Worm (Caenorhabditis elegans) whole organism, mixed stage, embryonic: ENCODE results near the gene cyn-12.

Experiments used
- M03D4.4 ChIP-seq: sonication (generic microtip); optimal IDR thresholded peaks from 2 replicates; lab custom pipeline; 2017; ENCODE audit warnings: mild to moderate bottlenecking, missing genetic modification characterization, missing compliant biosample characterization
- bed-3 ChIP-seq: fragments of 200-800 bp; sonication (Bioruptor generic); optimal IDR thresholded peaks from 3 replicates; lab custom pipeline; 2018; ENCODE audit warnings: mild to moderate bottlenecking, missing genetic modification characterization, moderate library complexity, missing compliant biosample characterization
- blmp-1 ChIP-seq: fragments of 150-350 bp; optimal IDR thresholded peaks from 2 replicates; lab custom pipeline; 2014; ENCODE audit warnings: missing biosample characterization, missing genetic modification characterization
- ceh-39 ChIP-seq: fragments of 150-350 bp; optimal IDR thresholded peaks from 2 replicates; lab custom pipeline; 2014; ENCODE audit warnings: missing biosample characterization, missing genetic modification characterization
- ceh-43 ChIP-seq: fragments of 200-800 bp; sonication (Bioruptor generic); optimal IDR thresholded peaks from 2 replicates; lab custom pipeline; 2018; ENCODE audit warnings: mild to moderate bottlenecking, missing genetic modification characterization, moderate library complexity, missing compliant biosample characterization
- ces-1 ChIP-seq: fragments of 150-350 bp; optimal IDR thresholded peaks from 2 replicates; lab custom pipeline; 2014; ENCODE audit warnings: missing biosample characterization, missing genetic modification reagents, missing genetic modification characterization
- cnd-1 ChIP-seq: fragments of 200-800 bp; sonication (Bioruptor generic); optimal IDR thresholded peaks from 2 replicates; lab custom pipeline; 2018; ENCODE audit warnings: mild to moderate bottlenecking, missing genetic modification characterization, missing compliant biosample characterization
- elt-1 ChIP-seq: sonication (generic microtip); optimal IDR thresholded peaks from 2 replicates; lab custom pipeline; 2017; ENCODE audit warnings: missing genetic modification characterization, mild to moderate bottlenecking, missing compliant biosample characterization, antibody characterized with exemption, moderate library complexity, borderline replicate concordance; ENCODE audit not compliant: insufficient read depth
- elt-3 ChIP-seq: fragments of 150-350 bp; optimal IDR thresholded peaks from 2 replicates; lab custom pipeline; 2014; ENCODE audit warnings: missing biosample characterization, missing genetic modification characterization
- flh-1 ChIP-seq: fragments of 200-800 bp; sonication (Bioruptor generic); optimal IDR thresholded peaks from 2 replicates; lab custom pipeline; 2018; ENCODE audit warnings: mild to moderate bottlenecking, missing genetic modification characterization, moderate library complexity, missing compliant biosample characterization
- ham-2 ChIP-seq: fragments of 200-800 bp; sonication (Bioruptor generic); optimal IDR thresholded peaks from 2 replicates; lab custom pipeline; 2018; ENCODE audit warnings: mild to moderate bottlenecking, missing genetic modification characterization, missing compliant biosample characterization
- hlh-1 ChIP-seq: fragments of 150-350 bp; optimal IDR thresholded peaks from 2 replicates; lab custom pipeline; 2014; ENCODE audit warnings: missing biosample characterization, missing genetic modification reagents, missing genetic modification characterization
- lin-13 ChIP-seq: fragments of 150-350 bp; optimal IDR thresholded peaks from 2 replicates; lab custom pipeline; 2014; ENCODE audit warnings: missing biosample characterization, missing genetic modification characterization
- lsy-2 ChIP-seq: fragments of 150-350 bp; optimal IDR thresholded peaks from 2 replicates; lab custom pipeline; 2014; ENCODE audit warnings: missing biosample characterization, missing genetic modification characterization
- mab-5 ChIP-seq: fragments of 150-350 bp; optimal IDR thresholded peaks from 2 replicates; lab custom pipeline; 2014; ENCODE audit warnings: missing biosample characterization, missing genetic modification characterization
- mep-1 ChIP-seq: fragments of 150-350 bp; optimal IDR thresholded peaks from 2 replicates; lab custom pipeline; 2017; ENCODE audit warnings: missing biosample characterization, missing genetic modification reagents, missing genetic modification characterization, inconsistent platforms
- mls-2 ChIP-seq: sonication (generic microtip); optimal IDR thresholded peaks from 2 replicates; lab custom pipeline; 2016; ENCODE audit warnings: mild to moderate bottlenecking, missing genetic modification characterization, moderate library complexity, missing compliant biosample characterization
- nhr-12 ChIP-seq: fragments of 150-350 bp; optimal IDR thresholded peaks from 2 replicates; lab custom pipeline; 2014; ENCODE audit warnings: missing biosample characterization, missing genetic modification characterization
- nhr-2 ChIP-seq: fragments of 150-350 bp; optimal IDR thresholded peaks from 2 replicates; lab custom pipeline; 2014; ENCODE audit warnings: missing biosample characterization, missing genetic modification characterization
- nhr-237 ChIP-seq: fragments of 150-350 bp; optimal IDR thresholded peaks from 2 replicates; lab custom pipeline; 2014; ENCODE audit warnings: missing biosample characterization, missing genetic modification characterization
- nhr-28 ChIP-seq: fragments of 150-350 bp; optimal IDR thresholded peaks from 2 replicates; lab custom pipeline; 2014; ENCODE audit warnings: missing biosample characterization, missing genetic modification characterization
- nhr-76 ChIP-seq: sonication (generic microtip); optimal IDR thresholded peaks from 2 replicates; lab custom pipeline; 2017; ENCODE audit warnings: missing biosample characterization, missing genetic modification characterization
- pha-4 ChIP-seq: fragments of 150-350 bp; optimal IDR thresholded peaks from 2 replicates; lab custom pipeline; 2018; ENCODE audit warnings: missing biosample characterization, missing genetic modification reagents, missing genetic modification characterization
- sem-2 ChIP-seq: fragments of 200-800 bp; sonication (Bioruptor generic); optimal IDR thresholded peaks from 2 replicates; lab custom pipeline; 2018; ENCODE audit warnings: mild to moderate bottlenecking, missing genetic modification characterization, missing compliant biosample characterization
- snpc-4 ChIP-seq: fragments of 150-350 bp; optimal IDR thresholded peaks from 2 replicates; lab custom pipeline; 2014; ENCODE audit warnings: missing biosample characterization, missing genetic modification characterization
- sptf-1 ChIP-seq: sonication (generic microtip); optimal IDR thresholded peaks from 2 replicates; lab custom pipeline; 2017; ENCODE audit warnings: mild to moderate bottlenecking, missing genetic modification characterization, moderate library complexity, missing compliant biosample characterization
- unc-120 ChIP-seq: sonication (generic microtip); optimal IDR thresholded peaks from 2 replicates; lab custom pipeline; 2017; ENCODE audit warnings: missing genetic modification characterization, missing compliant biosample characterization; ENCODE audit not compliant: poor library complexity, severe bottlenecking
- unc-62 ChIP-seq: fragments of 150-350 bp; optimal IDR thresholded peaks from 2 replicates; lab custom pipeline; 2014; ENCODE audit warnings: missing biosample characterization, missing genetic modification reagents, missing genetic modification characterization
- zip-8 ChIP-seq: fragments of 150-350 bp; optimal IDR thresholded peaks from 2 replicates; lab custom pipeline; 2014; ENCODE audit warnings: missing biosample characterization, missing genetic modification characterization
- ztf-11 ChIP-seq: fragments of 150-350 bp; optimal IDR thresholded peaks from 2 replicates; lab custom pipeline; 2014; ENCODE audit warnings: missing biosample characterization, missing genetic modification characterization

cyn-12 gene

DNA sequence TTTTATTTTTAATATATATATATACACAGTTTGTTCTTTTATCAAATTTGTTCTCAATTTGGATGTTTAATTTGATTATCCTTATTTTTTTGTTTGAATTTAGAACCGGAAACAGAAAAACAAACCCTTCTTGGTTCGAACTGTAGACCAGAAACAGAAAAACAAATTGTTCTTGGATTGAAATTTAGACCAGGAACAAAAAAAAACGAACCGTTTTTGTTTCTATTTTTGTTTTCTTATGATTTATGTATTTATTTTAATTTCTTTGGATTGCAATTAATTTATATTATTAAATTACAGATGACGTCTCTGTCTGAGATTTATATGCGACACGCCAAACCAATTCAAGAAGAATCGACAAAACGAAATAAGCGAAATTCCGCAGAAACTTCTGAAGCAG, 42.3 kb upstream of the cyn-12 start, which contains the start of gene C42D4.19:
TSS of gene C42D4.19 (plus strand) at position 301 of the 400 bp plus-strand sequence.
- TF ChIP-seq nhr-237 (tag; lab: Kevin White, UChicago) (no peak), cnd-1 (no peak), snpc-4 (tag; lab: Kevin White, UChicago) (no peak), nhr-28 (tag; lab: Kevin White, UChicago) (no peak), nhr-2 (tag; lab: Kevin White, UChicago) (no peak), lsy-2 (tag; lab: Kevin White, UChicago) (no peak), elt-3 (tag; lab: Kevin White, UChicago) (no peak), bed-3 (GFP tag; lab: Kevin White, UChicago) (no peak), unc-120 (tag; lab: Kevin White, UChicago) (no peak)

DNA sequence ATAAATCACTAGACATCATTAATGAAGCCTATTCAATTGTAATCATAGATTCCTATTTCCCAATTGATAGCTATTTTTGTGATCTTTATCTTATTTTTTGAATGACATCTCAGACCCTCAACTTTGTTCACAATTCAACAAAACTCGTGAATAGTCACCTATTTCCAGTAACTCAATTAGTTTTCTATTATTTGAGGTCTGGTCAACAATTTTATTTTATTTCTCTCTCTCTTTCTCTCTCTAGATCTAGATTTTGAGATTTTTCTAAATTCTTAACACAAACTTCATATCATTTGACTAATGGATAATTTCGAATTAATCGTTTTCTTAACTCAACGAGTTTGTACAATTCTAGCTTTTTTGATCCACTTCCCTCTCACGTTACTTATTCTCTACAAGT, 40.5 kb upstream of the cyn-12 start, which contains the start of gene str-1:
TSS of gene str-1 (plus strand) at position 301 of the 400 bp plus-strand sequence.
- TF ChIP-seq cnd-1: no peak
- TF ChIP-seq bed-3 (GFP tag; lab: Kevin White, UChicago): no peak
- TF ChIP-seq sptf-1 (tag; lab: Kevin White, UChicago): no peak
- no peak for TF ChIP-seq nhr-2 (tag; lab: Kevin White, UChicago)
- no peak for TF ChIP-seq snpc-4 (tag; lab: Kevin White, UChicago)
- TF ChIP-seq M03D4.4 (tag; lab: Kevin White, UChicago): no peak
- no peak for TF ChIP-seq zip-8
- no peak for TF ChIP-seq pha-4 (tag; lab: Kevin White, UChicago)
- TF ChIP-seq hlh-1: no peak
- no peak for TF ChIP-seq elt-1 (tag; lab: Kevin White, UChicago)
- no peak for TF ChIP-seq unc-62 (GFP tag; lab: Kevin White, UChicago)
- no peak for TF ChIP-seq nhr-237 (tag; lab: Kevin White, UChicago)
- TF ChIP-seq nhr-76: no peak

DNA sequence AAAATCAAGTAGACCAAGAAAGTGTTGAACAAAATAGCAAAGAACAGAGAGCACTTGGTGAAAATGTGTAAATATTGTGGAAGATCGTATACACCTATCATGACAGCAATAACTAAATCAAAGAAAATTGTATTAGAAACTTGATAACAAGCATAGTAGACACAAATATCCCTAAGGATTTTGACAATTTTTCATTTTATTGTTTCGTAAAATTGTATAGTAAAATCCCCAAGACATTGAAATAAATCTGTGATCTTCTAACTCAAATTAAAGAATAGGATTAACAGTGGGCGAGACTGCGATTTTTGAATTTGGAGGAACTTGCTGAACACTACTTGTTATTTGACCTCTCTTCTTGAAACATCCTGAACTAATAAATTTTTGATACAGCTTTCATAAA, 38.2 kb upstream of the cyn-12 start, which contains the start of gene str-220:
TSS of gene str-220 (minus strand) at position 101 of the 400 bp plus-strand sequence.
- TF ChIP-seq nhr-237 (tag; lab: Kevin White, UChicago) (no peak), bed-3 (GFP tag; lab: Kevin White, UChicago) (no peak), flh-1 (GFP tag; lab: Kevin White, UChicago) (no peak), hlh-1 (no peak), sem-2 (GFP tag; lab: Kevin White, UChicago) (no peak), ceh-43 (GFP tag; lab: Kevin White, UChicago) (no peak), lsy-2 (tag; lab: Kevin White, UChicago) (no peak), M03D4.4 (tag; lab: Kevin White, UChicago) (no peak), mls-2 (no peak), ces-1 (GFP tag; lab: Kevin White, UChicago) (no peak), lin-13 (no peak), mep-1 (tag; lab: Kevin White, UChicago) (no peak)

DNA sequence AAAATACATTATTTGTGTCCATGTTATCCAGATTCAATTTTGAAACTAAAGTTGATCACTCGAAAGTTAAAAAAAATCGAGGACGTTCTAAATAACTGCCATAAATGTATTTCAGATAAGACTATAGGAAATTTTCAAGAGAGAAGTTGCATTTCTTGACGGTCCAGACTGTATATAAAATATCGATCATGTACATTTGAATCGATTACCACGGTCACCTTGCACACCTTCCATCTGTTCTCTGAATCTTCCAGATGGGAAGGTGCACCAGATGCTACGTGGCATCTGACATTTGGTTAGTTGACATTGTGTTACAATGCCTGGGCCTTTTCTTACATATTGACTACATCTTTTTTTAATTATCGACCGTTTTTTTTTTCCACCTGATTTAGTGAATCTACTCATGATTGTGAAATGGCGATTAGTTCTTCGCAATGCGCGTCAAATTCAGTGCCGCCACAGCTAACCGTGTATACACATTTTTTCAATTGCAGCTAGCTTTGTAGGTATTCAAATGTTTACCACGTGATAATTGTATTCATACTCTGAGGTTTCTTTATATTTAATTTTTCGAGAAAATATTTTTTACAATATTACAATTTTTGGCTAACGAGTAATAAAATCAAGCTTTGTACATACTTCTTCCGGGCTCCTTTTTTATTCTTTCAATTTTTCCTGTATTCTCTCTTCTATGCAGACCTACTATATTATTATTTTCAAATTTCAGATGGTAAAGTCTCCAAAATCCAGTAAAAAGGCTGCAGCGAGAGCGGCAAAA, 35.2 kb upstream of the cyn-12 start, which contains the start of gene skr-16:
TSS of gene skr-16 (plus strand) at position 728 of the 778 bp plus-strand sequence.
- TF ChIP-seq elt-1 (tag; lab: Kevin White, UChicago) (no peak), ham-2 (GFP tag; lab: Kevin White, UChicago) (no peak), blmp-1 (tag; lab: Kevin White, UChicago) (no peak), lsy-2 (tag; lab: Kevin White, UChicago) (peak; percentile 29), nhr-76 (no peak), ceh-39 (tag; lab: Kevin White, UChicago) (peak; percentile 56), lin-13 (peak; percentile 4), nhr-12 (tag; lab: Kevin White, UChicago) (no peak), elt-3 (tag; lab: Kevin White, UChicago) (no peak), pha-4 (tag; lab: Kevin White, UChicago) (no peak), unc-120 (tag; lab: Kevin White, UChicago) (no peak), nhr-237 (tag; lab: Kevin White, UChicago) (no peak), hlh-1 (no peak), bed-3 (GFP tag; lab: Kevin White, UChicago) (no peak), snpc-4 (tag; lab: Kevin White, UChicago) (no peak), mls-2 (no peak), cnd-1 (peak; percentile 55), ztf-11 (no peak), mab-5 (no peak)
